Fruit fly (Drosophila melanogaster) whole organism, embryonic: Measurements from ENCODE around the gene Spn28Db.

Source experiments
- CG11093 ChIP-seq: fragments of 200-800 bp; sonication (Bioruptor generic); IDR thresholded peaks from 3 replicates; pipeline ENCODE4 v1.3.6; 2022; ENCODE audit warnings: missing biosample characterization, missing genetic modification characterization
- CG11456 ChIP-seq: fragments of 200-800 bp; sonication (Bioruptor generic); IDR thresholded peaks from 3 replicates; pipeline ENCODE4 v1.3.6; 2022; ENCODE audit warnings: missing biosample characterization, missing genetic modification characterization
- CG12155 ChIP-seq: fragments of 200-800 bp; sonication (Bioruptor generic); optimal IDR thresholded peaks from 3 replicates; lab custom pipeline; 2016; ENCODE audit warnings: missing biosample characterization, missing genetic modification characterization
- CG32772 ChIP-seq: fragments of 200-800 bp; sonication (Bioruptor generic); IDR thresholded peaks from 2 replicates; pipeline ENCODE4 v1.3.6; 2022; ENCODE audit warnings: missing biosample characterization, missing genetic modification characterization
- CG42726 ChIP-seq: fragments of 200-800 bp; sonication (Bioruptor generic); IDR thresholded peaks from 2 replicates; pipeline ENCODE4 v1.3.6; 2022; ENCODE audit warnings: missing biosample characterization, missing genetic modification characterization; ENCODE audit not compliant: partially characterized antibody
- CG6791 ChIP-seq: fragments of 200-800 bp; sonication (Bioruptor generic); IDR thresholded peaks from 3 replicates; pipeline ENCODE4 v1.3.6; 2022; ENCODE audit warnings: missing biosample characterization, missing genetic modification characterization; ENCODE audit not compliant: partially characterized antibody
- ERR ChIP-seq: fragments of 200-800 bp; sonication (Bioruptor generic); optimal IDR thresholded peaks from 2 replicates; lab custom pipeline; 2016; ENCODE audit warnings: missing biosample characterization, missing genetic modification characterization
- GATAe ChIP-seq: fragments of 200-800 bp; sonication (Bioruptor generic); conservative IDR thresholded peaks from 2 replicates; pipeline ENCODE4 v1.3.6; 2022; ENCODE audit warnings: missing biosample characterization, missing genetic modification characterization
- chinmo ChIP-seq: fragments of 200-800 bp; sonication (Bioruptor generic); IDR thresholded peaks from 4 replicates; pipeline ENCODE4 v1.3.6; 2022; ENCODE audit warnings: missing biosample characterization, missing genetic modification characterization; ENCODE audit not compliant: partially characterized antibody
- danr ChIP-seq: fragments of 200-800 bp; sonication (Bioruptor generic); IDR thresholded peaks from 2 replicates; pipeline ENCODE4 v1.3.6; 2022; ENCODE audit warnings: missing biosample characterization, missing genetic modification characterization
- otp ChIP-seq: fragments of 200-800 bp; sonication (Bioruptor generic); IDR thresholded peaks from 3 replicates; pipeline ENCODE4, ENCODE4 v1.3.6; 2022; ENCODE audit warnings: missing biosample characterization, missing genetic modification characterization
- psq ChIP-seq: fragments of 200-800 bp; sonication (Bioruptor generic); optimal IDR thresholded peaks from 2 replicates; lab custom pipeline; 2017; ENCODE audit warnings: missing biosample characterization, missing genetic modification characterization
- tll ChIP-seq, 2 experiments: fragments of 200-800 bp in 1 of 2; fragments of >200 bp in 1 of 2; sonication (Bioruptor generic) in 1 of 2; optimal IDR thresholded peaks; 2 replicates each; lab custom pipeline; 2017 to 2019; ENCODE audit warnings: missing biosample characterization in 2 of 2, missing genetic modification characterization in 2 of 2, mild to moderate bottlenecking in 1 of 2, moderate library complexity in 1 of 2

dm6 chr2L:7897245-7897644 lies 6.7 kb upstream of the Spn28Db start:
- TF ChIP-seq tll (GFP tag; optimal IDR thresholded peaks at IDR 0.05; lab: Kevin White, UChicago) (no peak), CG11093 (GFP tag; lab: Robert Waterston, UW) (no peak), danr (no peak), GATAe (GFP tag; lab: Robert Waterston, UW) (no peak), psq (GFP tag; lab: Kevin White, UChicago) (no peak), CG12155 (no peak), CG32772 (GFP tag; lab: Robert Waterston, UW) (no peak), CG6791 (GFP tag; lab: Robert Waterston, UW) (no peak), chinmo (GFP tag; lab: Robert Waterston, UW) (no peak), otp (GFP tag; lab: Robert Waterston, UW) (no peak), ERR (GFP tag; lab: Kevin White, UChicago) (no peak), CG11456 (GFP tag; lab: Robert Waterston, UW) (no peak), CG42726 (no peak)
